Fruit fly (Drosophila melanogaster): ENCODE data around the gene koko.

koko gene

dm6 chr3R:18436550-18437362 lies 33.9 kb downstream of the koko start (continued):
- TF ChIP-seq esg (GFP tag; conservative IDR thresholded peaks at IDR 0.05), result peak; percentile 58
- TF ChIP-seq klu (GFP tag; IDR thresholded peaks at IDR 0.05), result no peak
- no peak for TF ChIP-seq Kr (GFP tag; optimal IDR thresholded peaks at IDR 0.05)
- TF ChIP-seq CG2202 (tag; optimal IDR thresholded peaks at IDR 0.05), result no peak
- TF ChIP-seq da (GFP tag; optimal IDR thresholded peaks at IDR 0.05), result no peak
- peak; percentile 86 for TF ChIP-seq Ets65A (GFP tag)
- TF ChIP-seq ap (GFP tag; IDR thresholded peaks at IDR 0.05), result no peak
- no peak for TF ChIP-seq lov (optimal IDR thresholded peaks at IDR 0.05)
- no peak for TF ChIP-seq lov (GFP tag; IDR thresholded peaks at IDR 0.05)
- peak; percentile 27 for TF ChIP-seq Usf (GFP tag; optimal IDR thresholded peaks at IDR 0.05)
- no peak for TF ChIP-seq CG4707 (GFP tag; optimal IDR thresholded peaks at IDR 0.05)
- TF ChIP-seq CG14860 (GFP tag; IDR thresholded peaks at IDR 0.05; ENCODE audit: partially characterized antibody), result no peak
- TF ChIP-seq Max (GFP tag; optimal IDR thresholded peaks at IDR 0.05), result peak; percentile 62
- TF ChIP-seq CG4854 (GFP tag; optimal IDR thresholded peaks at IDR 0.05), result peak; percentile 45
- peak; percentile 71 for TF ChIP-seq ranshi (GFP tag; IDR thresholded peaks at IDR 0.05)
- TF ChIP-seq Atf3 (GFP tag; optimal IDR thresholded peaks at IDR 0.05), result no peak
- no peak for TF ChIP-seq pan (optimal IDR thresholded peaks at IDR 0.05)
- TF ChIP-seq pan (GFP tag; optimal IDR thresholded peaks at IDR 0.05 in 1 of 2, IDR thresholded peaks at IDR 0.05 in 1 of 2), result peak in 1 of 2 experiments; percentile 58
- peak; percentile 45; the same call in 1 of the 3 replicates for TF ChIP-seq CG11695 (GFP tag; IDR thresholded peaks at IDR 0.05)
- TF ChIP-seq CG6683 (GFP tag; optimal IDR thresholded peaks at IDR 0.05), result no peak
- TF ChIP-seq vnd (GFP tag; IDR thresholded peaks at IDR 0.05; ENCODE audit: partially characterized antibody), result no peak
- no peak for TF ChIP-seq pros (GFP tag; optimal IDR thresholded peaks at IDR 0.05)
- TF ChIP-seq Asciz (GFP tag; optimal IDR thresholded peaks at IDR 0.05), result peak; percentile 57
- no peak for TF ChIP-seq C15 (GFP tag; IDR thresholded peaks at IDR 0.05)
- TF ChIP-seq CG12299 (tag; optimal IDR thresholded peaks at IDR 0.05), result no peak
- TF ChIP-seq h (optimal IDR thresholded peaks at IDR 0.05), result no peak
- 0 out of 2 replicates have a peak, but pooled peaks have one; percentile 13 for TF ChIP-seq danr (GFP tag; IDR thresholded peaks at IDR 0.05)
- no peak for TF ChIP-seq CG1529 (GFP tag; optimal IDR thresholded peaks at IDR 0.05)
- TF ChIP-seq oc (tag; optimal IDR thresholded peaks at IDR 0.05), result peak; percentile 39
- peak; percentile 36; the same call in 1 of the 4 replicates for TF ChIP-seq Gug (GFP tag; IDR thresholded peaks at IDR 0.05)
- TF ChIP-seq CG2712 (tag; optimal IDR thresholded peaks at IDR 0.05), result peak; percentile 41
- peak; percentile 31 for TF ChIP-seq CG12236 (GFP tag; optimal IDR thresholded peaks at IDR 0.05)
- no peak for TF ChIP-seq CG8765 (GFP tag; IDR thresholded peaks at IDR 0.05)
- no peak for TF ChIP-seq CG7271 (tag; optimal IDR thresholded peaks at IDR 0.05)
- peak; percentile 68 for TF ChIP-seq Fer1 (GFP tag; optimal IDR thresholded peaks at IDR 0.05)
- TF ChIP-seq CkIIα-i1 (GFP tag; IDR thresholded peaks at IDR 0.05), result 0 out of 2 replicates have a peak, but pooled peaks have one; percentile 21
- peak; percentile 73 for TF ChIP-seq CG14050 (GFP tag; IDR thresholded peaks at IDR 0.05)
- TF ChIP-seq Deaf1 (tag; optimal IDR thresholded peaks at IDR 0.05), result no peak
- TF ChIP-seq CG11723 (GFP tag; optimal IDR thresholded peaks at IDR 0.05), result peak; percentile 27
- TF ChIP-seq ttk (GFP tag; IDR thresholded peaks at IDR 0.05), result peak; percentile 59
- no peak for TF ChIP-seq wor (GFP tag; IDR thresholded peaks at IDR 0.05)
- TF ChIP-seq Scr (GFP tag; IDR thresholded peaks at IDR 0.05; ENCODE audit: partially characterized antibody), result no peak
- TF ChIP-seq hth (optimal IDR thresholded peaks at IDR 0.05), result no peak
- peak; percentile 16 to 66 for TF ChIP-seq chif (GFP tag; optimal IDR thresholded peaks at IDR 0.05)
- peak; percentile 49 for TF ChIP-seq tap (tag; optimal IDR thresholded peaks at IDR 0.05)
- TF ChIP-seq salm (tag; optimal IDR thresholded peaks at IDR 0.05), result no peak
- peak; percentile 71 to 76 for TF ChIP-seq Pdp1 (GFP tag; optimal IDR thresholded peaks at IDR 0.05)
- peak; percentile 99 for TF ChIP-seq D19B (GFP tag; optimal IDR thresholded peaks at IDR 0.05)
- peak; percentile 12 for TF ChIP-seq CG30431 (GFP tag; optimal IDR thresholded peaks at IDR 0.05)
- peak; percentile 80 for TF ChIP-seq Drgx (GFP tag; IDR thresholded peaks at IDR 0.05)
- TF ChIP-seq pita (GFP tag; optimal IDR thresholded peaks at IDR 0.05), result no peak
